Worm (Caenorhabditis elegans) whole organism, dauer: ENCODE data around the gene nhr-19.

Source experiments
- unc-62 ChIP-seq: sonication (generic microtip); optimal IDR thresholded peaks from 2 replicates; lab custom pipeline; 2017; ENCODE audit warnings: missing biosample characterization, missing genetic modification reagents, missing genetic modification characterization

The nhr-19 gene

ce11 chrII:9619995-9620535 lies 14.7 kb upstream of the nhr-19 start:
- no peak for TF ChIP-seq unc-62

ce11 chrII:9619402-9619862 lies 14.1 kb upstream of the nhr-19 start:
- TF ChIP-seq unc-62: no peak

- no peak for TF ChIP-seq unc-62
Measured at ce11 chrII:9618759-9619158, 13.4 kb upstream of the nhr-19 start.

ce11 chrII:9617902-9618245 lies 12.5 kb upstream of the nhr-19 start:
- no peak for TF ChIP-seq unc-62

ce11 chrII:9617039-9617901 lies 11.9 kb upstream of the nhr-19 start, which contains the start of gene hal-3:
Gene hal-3 (minus strand): TSS chrII:9617125.
- no peak for TF ChIP-seq unc-62

ce11 chrII:9614728-9615127 lies 9.4 kb upstream of the nhr-19 start, which contains the start of gene hlh-6:
Gene hlh-6 (minus strand): TSS chrII:9614828.
- TF ChIP-seq unc-62: no peak

ce11 chrII:9611347-9611923 lies 6.1 kb upstream of the nhr-19 start, which contains the start of the genes T15H9.5 and T15H9.4:
Gene T15H9.5 (minus strand): TSS chrII:9611447.
Gene T15H9.4 (plus strand): TSS chrII:9611873.
- TF ChIP-seq unc-62: no peak

ce11 chrII:9609296-9609695 lies 4.0 kb upstream of the nhr-19 start, which contains the start of gene pap-2:
Gene pap-2 (minus strand): TSS chrII:9609396.
- no peak for TF ChIP-seq unc-62

ce11 chrII:9607137-9607536 lies 1.8 kb upstream of the nhr-19 start:
- no peak for TF ChIP-seq unc-62

ce11 chrII:9606485-9607036 lies 1.2 kb upstream of the nhr-19 start:
- TF ChIP-seq unc-62: no peak

- no peak for TF ChIP-seq unc-62
Measured at ce11 chrII:9605954-9606353, 628 bp upstream of the nhr-19 start.

- TF ChIP-seq unc-62: no peak
Measured at ce11 chrII:9604685-9605084, 641 bp downstream of the nhr-19 start.

- no peak for TF ChIP-seq unc-62
Measured at ce11 chrII:9604063-9604462, 1.3 kb downstream of the nhr-19 start.

- no peak for TF ChIP-seq unc-62
Measured at ce11 chrII:9603419-9603818, 1.9 kb downstream of the nhr-19 start.

ce11 chrII:9602566-9602965 lies 2.8 kb downstream of the nhr-19 start:
- TF ChIP-seq unc-62: no peak

ce11 chrII:9601679-9602078 lies 3.6 kb downstream of the nhr-19 start:
- no peak for TF ChIP-seq unc-62

- TF ChIP-seq unc-62: no peak
Measured at ce11 chrII:9601069-9601468, 4.3 kb downstream of the nhr-19 start.
